Fruit fly (Drosophila melanogaster): ENCODE data around the gene CG15362.

DNA sequence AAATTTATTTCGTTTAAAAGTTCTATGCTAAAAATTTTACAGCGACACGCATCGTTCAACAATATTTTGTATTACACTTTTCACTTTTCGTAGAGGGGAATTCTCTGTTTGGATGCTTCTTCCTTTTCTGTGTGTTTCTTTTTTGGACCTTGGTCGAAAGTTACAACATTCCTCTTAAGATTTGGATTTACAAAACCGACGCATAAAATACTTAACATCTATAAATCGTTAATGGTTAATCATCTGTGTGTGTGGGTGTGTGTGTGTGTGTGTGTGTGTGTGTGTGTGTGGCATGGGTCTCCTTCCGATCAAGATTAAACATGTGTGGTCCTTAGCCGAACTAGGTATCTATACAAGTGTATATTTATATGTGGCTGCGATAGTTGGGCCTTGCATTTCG, 5.5 kb upstream of the CG15362 start:
- TF ChIP-seq CG11617 (GFP tag; optimal IDR thresholded peaks at IDR 0.05) (no peak), ovo (GFP tag; optimal IDR thresholded peaks at IDR 0.05) (no peak), CG7101 (tag; optimal IDR thresholded peaks at IDR 0.05) (no peak)

Measured in whole organism, adult.